Fruit fly (Drosophila melanogaster): Measurements from ENCODE around the gene NHP2.

The NHP2 gene

dm6 chr3L:14780187-14780586 lies 21.8 kb downstream of the NHP2 start (continued):
- TF ChIP-seq Hr78 (GFP tag; optimal IDR thresholded peaks at IDR 0.05) = no peak
- TF ChIP-seq H2.0 (GFP tag; IDR thresholded peaks at IDR 0.05) = no peak
- TF ChIP-seq CG17802 (tag; optimal IDR thresholded peaks at IDR 0.05) = no peak
- TF ChIP-seq lmd (GFP tag; IDR thresholded peaks at IDR 0.05) = no peak
- TF ChIP-seq Antp (GFP tag; optimal IDR thresholded peaks at IDR 0.05) = no peak
- no peak for TF ChIP-seq Nf-YC (tag; optimal IDR thresholded peaks at IDR 0.05)
- no peak for TF ChIP-seq CG7745 (tag; optimal IDR thresholded peaks at IDR 0.05)
- TF ChIP-seq D (optimal IDR thresholded peaks at IDR 0.05) = no peak
- TF ChIP-seq D (GFP tag; optimal IDR thresholded peaks at IDR 0.05) = peak; percentile 22
- TF ChIP-seq hkb (optimal IDR thresholded peaks at IDR 0.05) = no peak
- TF ChIP-seq hkb (GFP tag; IDR thresholded peaks at IDR 0.05) = peak; percentile 54
- peak; percentile 56; the same call in 1 of the 2 replicates for TF ChIP-seq CG4360 (GFP tag; IDR thresholded peaks at IDR 0.05)
- peak; percentile 21 for TF ChIP-seq CG8290 (GFP tag; optimal IDR thresholded peaks at IDR 0.05)
- TF ChIP-seq CG8290 (tag; optimal IDR thresholded peaks at IDR 0.05) = peak; percentile 8 to 63
- TF ChIP-seq CG8089 (GFP tag; optimal IDR thresholded peaks at IDR 0.05) = no peak
- no peak for TF ChIP-seq sc (optimal IDR thresholded peaks at IDR 0.05)
- peak; percentile 49 for TF ChIP-seq sc (GFP tag; optimal IDR thresholded peaks at IDR 0.05)
- TF ChIP-seq CG4282 (GFP tag; optimal IDR thresholded peaks at IDR 0.05) = no peak
- TF ChIP-seq CG2116 (GFP tag; optimal IDR thresholded peaks at IDR 0.05) = peak; percentile 22
- TF ChIP-seq pum (GFP tag; optimal IDR thresholded peaks at IDR 0.05) = no peak
- peak; percentile 44 for TF ChIP-seq CG6765 (GFP tag; optimal IDR thresholded peaks at IDR 0.05)
- no peak for TF ChIP-seq jumu (GFP tag; optimal IDR thresholded peaks at IDR 0.05)
- no peak for TF ChIP-seq ro (GFP tag; IDR thresholded peaks at IDR 0.05)
- no peak for TF ChIP-seq Max (GFP tag; optimal IDR thresholded peaks at IDR 0.05)
- TF ChIP-seq Mrtf (GFP tag; IDR thresholded peaks at IDR 0.05) = no peak
- TF ChIP-seq CG3995 (GFP tag; optimal IDR thresholded peaks at IDR 0.05) = no peak
- peak; percentile 37 for TF ChIP-seq CG7556 (GFP tag; optimal IDR thresholded peaks at IDR 0.05)
- no peak for TF ChIP-seq run (tag; optimal IDR thresholded peaks at IDR 0.05)
- no peak for TF ChIP-seq lbe (GFP tag; optimal IDR thresholded peaks at IDR 0.05)
- no peak for TF ChIP-seq hbn (GFP tag; IDR thresholded peaks at IDR 0.05; ENCODE audit: partially characterized antibody)
- no peak for TF ChIP-seq CG7357 (GFP tag; IDR thresholded peaks at IDR 0.05)
- TF ChIP-seq CG1792 (GFP tag; optimal IDR thresholded peaks at IDR 0.05) = no peak
- TF ChIP-seq pros (GFP tag; optimal IDR thresholded peaks at IDR 0.05) = no peak
- TF ChIP-seq CG15514 (GFP tag; optimal IDR thresholded peaks at IDR 0.05) = peak; percentile 36
- peak; percentile 60 for TF ChIP-seq caup (GFP tag; optimal IDR thresholded peaks at IDR 0.05; ENCODE audit: severe bottlenecking)
- TF ChIP-seq CG6854 (GFP tag; optimal IDR thresholded peaks at IDR 0.05) = no peak
- TF ChIP-seq CG8281 (tag; optimal IDR thresholded peaks at IDR 0.05) = no peak
- peak; percentile 55 for TF ChIP-seq Fer1 (GFP tag; optimal IDR thresholded peaks at IDR 0.05)
- no peak for TF ChIP-seq B-H1 (GFP tag; IDR thresholded peaks at IDR 0.05)
- TF ChIP-seq Oli (tag; optimal IDR thresholded peaks at IDR 0.05) = no peak
- TF ChIP-seq Sin3A (optimal IDR thresholded peaks at IDR 0.05) = no peak
- no peak for TF ChIP-seq NFAT (GFP tag; IDR thresholded peaks at IDR 0.05)
- no peak for TF ChIP-seq CG30431 (GFP tag; optimal IDR thresholded peaks at IDR 0.05)
- TF ChIP-seq cad (GFP tag; optimal IDR thresholded peaks at IDR 0.05) = no peak
- TF ChIP-seq sd (tag; optimal IDR thresholded peaks at IDR 0.05) = no peak
- TF ChIP-seq CG16815 (GFP tag; optimal IDR thresholded peaks at IDR 0.05) = no peak
- peak; percentile 31 for TF ChIP-seq bab2 (GFP tag; optimal IDR thresholded peaks at IDR 0.05)
- no peak for TF ChIP-seq gfzf (GFP tag; optimal IDR thresholded peaks at IDR 0.05)
- TF ChIP-seq usp (GFP tag; optimal IDR thresholded peaks at IDR 0.05) = no peak
- TF ChIP-seq zen2 (GFP tag; IDR thresholded peaks at IDR 0.05; ENCODE audit: partially characterized antibody) = no peak
- TF ChIP-seq cato (GFP tag; optimal IDR thresholded peaks at IDR 0.05; ENCODE audit: borderline replicate concordance) = no peak
- TF ChIP-seq chif (GFP tag; optimal IDR thresholded peaks at IDR 0.05) = no peak
- no peak for TF ChIP-seq mam (GFP tag; optimal IDR thresholded peaks at IDR 0.05)

All from whole organism, embryonic.